Worm (Caenorhabditis elegans) whole organism, young adult: ENCODE data around the gene cyn-8.

Experiments
- C06A6.2 ChIP-seq: fragments of 200-800 bp; sonication (Bioruptor generic); conservative IDR thresholded peaks from 2 replicates; pipeline ENCODE4 v1.3.6; 2022; ENCODE audit warnings: missing genetic modification characterization, missing compliant biosample characterization
- K11D2.4 ChIP-seq: fragments of 200-800 bp; sonication (Bioruptor generic); IDR thresholded peaks from 2 replicates; pipeline ENCODE4 v1.3.6; 2022; ENCODE audit warnings: missing genetic modification reagents, missing genetic modification characterization, missing compliant biosample characterization
- T07F8.4 ChIP-seq: sonication (generic microtip); optimal IDR thresholded peaks from 2 replicates; lab custom pipeline; 2016; ENCODE audit warnings: mild to moderate bottlenecking, missing genetic modification characterization, moderate library complexity, missing compliant biosample characterization
- Y53F4B.3 ChIP-seq: fragments of 200-800 bp; sonication (Bioruptor generic); IDR thresholded peaks from 2 replicates; pipeline ENCODE4 v1.3.6; 2022; ENCODE audit warnings: missing genetic modification reagents, missing genetic modification characterization, missing compliant biosample characterization
- ama-1 ChIP-seq, 3 experiments: fragments of 150-350 bp in 1 of 3; sonication (generic microtip) in 2 of 3; optimal IDR thresholded peaks; 2 replicates each; lab custom pipeline; 2014 to 2018; ENCODE audit warnings: missing biosample characterization in 2 of 3, missing genetic modification characterization in 2 of 3, missing genetic modification reagents in 2 of 3
- lag-1 ChIP-seq: fragments of 200-800 bp; sonication (Bioruptor generic); IDR thresholded peaks from 2 replicates; pipeline ENCODE4 v1.3.6; 2022; ENCODE audit warnings: missing genetic modification reagents, missing genetic modification characterization, missing compliant biosample characterization

ce11 chrX:8957974-8958373 lies 46.9 kb downstream of the cyn-8 start:
- no peak for TF ChIP-seq lag-1 (GFP tag; lab: Robert Waterston, UW)
- TF ChIP-seq T07F8.4 (tag; lab: Kevin White, UChicago) = no peak
- TF ChIP-seq K11D2.4 (GFP tag; lab: Robert Waterston, UW) = no peak
- no peak for TF ChIP-seq Y53F4B.3
- no peak for TF ChIP-seq C06A6.2 (GFP tag; lab: Robert Waterston, UW)
- TF ChIP-seq ama-1 (optimal IDR thresholded peaks at IDR 0.05; lab: Kevin White, UChicago) = no peak
- TF ChIP-seq ama-1 (GFP tag; optimal IDR thresholded peaks at IDR 0.05; lab: Kevin White, UChicago) = no peak
